Fruit fly (Drosophila melanogaster) whole organism, embryonic: ENCODE measurements around the gene dbr.

Experiments
- BtbVII ChIP-seq: fragments of 200-800 bp; sonication (Bioruptor generic); optimal IDR thresholded peaks from 3 replicates; lab custom pipeline; 2017; ENCODE audit warnings: missing biosample characterization, mild to moderate bottlenecking, missing genetic modification characterization
- CG10431 ChIP-seq: fragments of 200-800 bp; sonication (Bioruptor generic); optimal IDR thresholded peaks from 3 replicates; lab custom pipeline; 2018; ENCODE audit warnings: missing biosample characterization, mild to moderate bottlenecking, missing genetic modification characterization
- CG11085 ChIP-seq: fragments of 200-800 bp; sonication (Bioruptor generic); IDR thresholded peaks from 2 replicates; pipeline ENCODE4 v1.3.6; 2022; ENCODE audit warnings: missing biosample characterization, missing genetic modification characterization
- CG1233 ChIP-seq: fragments of 200-800 bp; sonication (Bioruptor generic); optimal IDR thresholded peaks from 4 replicates; lab custom pipeline; 2018; ENCODE audit warnings: missing biosample characterization, mild to moderate bottlenecking, missing genetic modification characterization
- CG12391 ChIP-seq: fragments of 200-800 bp; sonication (Bioruptor generic); optimal IDR thresholded peaks from 3 replicates; lab custom pipeline; 2018; ENCODE audit warnings: missing biosample characterization, mild to moderate bottlenecking, missing genetic modification characterization, moderate library complexity
- CG12659 ChIP-seq: fragments of 200-800 bp; sonication (Bioruptor generic); optimal IDR thresholded peaks from 3 replicates; lab custom pipeline; 2017; ENCODE audit warnings: mild to moderate bottlenecking, missing biosample characterization, missing genetic modification reagents, missing genetic modification characterization
- CG13287 ChIP-seq: fragments of 200-800 bp; sonication (Bioruptor generic); IDR thresholded peaks from 2 replicates; pipeline ENCODE4 v1.3.6; 2022; ENCODE audit warnings: missing biosample characterization, missing genetic modification characterization; ENCODE audit not compliant: partially characterized antibody
- CG13624 ChIP-seq: fragments of 200-800 bp; sonication (Bioruptor generic); optimal IDR thresholded peaks from 2 replicates; lab custom pipeline; 2016; ENCODE audit warnings: missing biosample characterization, missing genetic modification characterization
- CG14014 ChIP-seq: fragments of 200-800 bp; sonication (Bioruptor generic); IDR thresholded peaks from 2 replicates; pipeline ENCODE4 v1.3.6; 2022; ENCODE audit warnings: missing biosample characterization, missing genetic modification characterization
- CG14965 ChIP-seq: fragments of 200-800 bp; sonication (Bioruptor generic); optimal IDR thresholded peaks from 2 replicates; lab custom pipeline; 2016; ENCODE audit warnings: missing biosample characterization, missing genetic modification characterization, borderline replicate concordance
- CG15696 ChIP-seq: fragments of 200-800 bp; sonication (Bioruptor generic); optimal IDR thresholded peaks from 2 replicates; lab custom pipeline; 2019; ENCODE audit warnings: missing biosample characterization, mild to moderate bottlenecking, missing genetic modification characterization, moderate library complexity
- CG17361 ChIP-seq: fragments of 200-800 bp; sonication (Bioruptor generic); IDR thresholded peaks from 3 replicates; pipeline ENCODE4 v1.3.6; 2022; ENCODE audit warnings: missing biosample characterization, missing genetic modification characterization
- CG2199 ChIP-seq: fragments of 200-800 bp; sonication (Bioruptor generic); IDR thresholded peaks from 3 replicates; pipeline ENCODE4 v1.3.6; 2022; ENCODE audit warnings: missing biosample characterization, missing genetic modification characterization
- CG34376 ChIP-seq: fragments of 200-800 bp; sonication (Bioruptor generic); optimal IDR thresholded peaks from 2 replicates; lab custom pipeline; 2018; ENCODE audit warnings: missing biosample characterization, mild to moderate bottlenecking, missing genetic modification characterization
- CG4707 ChIP-seq: fragments of 200-800 bp; sonication (Bioruptor generic); optimal IDR thresholded peaks from 2 replicates; lab custom pipeline; 2018; ENCODE audit warnings: missing biosample characterization, mild to moderate bottlenecking, missing genetic modification characterization, moderate library complexity
- CG4730 ChIP-seq: fragments of 200-800 bp; sonication (Bioruptor generic); IDR thresholded peaks from 2 replicates; pipeline ENCODE4 v1.3.6; 2022; ENCODE audit warnings: missing biosample characterization, missing genetic modification characterization
- CG4820 ChIP-seq: fragments of 200-800 bp; sonication (Bioruptor generic); optimal IDR thresholded peaks from 3 replicates; lab custom pipeline; 2016; ENCODE audit warnings: missing biosample characterization, missing genetic modification characterization
- CG5180 ChIP-seq: fragments of 200-800 bp; sonication (Bioruptor generic); optimal IDR thresholded peaks from 3 replicates; lab custom pipeline; 2017; ENCODE audit warnings: missing biosample characterization, missing genetic modification characterization, mild to moderate bottlenecking, moderate library complexity, missing genetic modification reagents
- CG6813 ChIP-seq: fragments of 200-800 bp; sonication (Bioruptor generic); optimal IDR thresholded peaks from 2 replicates; lab custom pipeline; 2017; ENCODE audit warnings: missing biosample characterization, missing genetic modification characterization, mild to moderate bottlenecking, moderate library complexity, missing genetic modification reagents
- Dek ChIP-seq: fragments of 200-800 bp; sonication (Bioruptor generic); optimal IDR thresholded peaks from 3 replicates; lab custom pipeline; 2019; ENCODE audit warnings: missing biosample characterization, mild to moderate bottlenecking, missing genetic modification characterization, moderate library complexity
- Mad ChIP-seq: fragments of 200-800 bp; sonication (Bioruptor generic); optimal IDR thresholded peaks from 2 replicates; lab custom pipeline; 2016; ENCODE audit warnings: missing biosample characterization, missing genetic modification characterization
- Mrtf ChIP-seq: fragments of 200-800 bp; sonication (Bioruptor generic); IDR thresholded peaks from 3 replicates; pipeline ENCODE4 v1.3.6; 2022; ENCODE audit warnings: missing biosample characterization, missing genetic modification characterization
- Neu2 ChIP-seq: fragments of 200-800 bp; sonication (Bioruptor generic); optimal IDR thresholded peaks from 3 replicates; lab custom pipeline; 2016; ENCODE audit warnings: missing biosample characterization, missing genetic modification characterization, borderline replicate concordance
- Nf-YB ChIP-seq: fragments of 200-800 bp; sonication (Bioruptor generic); optimal IDR thresholded peaks from 3 replicates; lab custom pipeline; 2019; ENCODE audit warnings: missing biosample characterization, mild to moderate bottlenecking, missing genetic modification characterization, moderate library complexity
- Rx ChIP-seq: fragments of 200-800 bp; sonication (Bioruptor generic); IDR thresholded peaks from 2 replicates; pipeline ENCODE4 v1.3.6; 2022; ENCODE audit warnings: missing biosample characterization, missing genetic modification characterization
- ac ChIP-seq: fragments of 200-800 bp; sonication (Bioruptor generic); optimal IDR thresholded peaks from 3 replicates; lab custom pipeline; 2017; ENCODE audit warnings: missing biosample characterization, mild to moderate bottlenecking, missing genetic modification characterization
- amos ChIP-seq: fragments of 200-800 bp; sonication (Bioruptor generic); IDR thresholded peaks from 2 replicates; pipeline ENCODE4 v1.3.6; 2022; ENCODE audit warnings: missing biosample characterization, missing genetic modification characterization; ENCODE audit not compliant: partially characterized antibody
- ap ChIP-seq: fragments of 200-800 bp; sonication (Bioruptor generic); IDR thresholded peaks from 2 replicates; pipeline ENCODE4 v1.3.6; 2022; ENCODE audit warnings: missing biosample characterization, missing genetic modification characterization
- br ChIP-seq: fragments of >200 bp; optimal IDR thresholded peaks from 2 replicates; lab custom pipeline; 2017
- cas ChIP-seq: fragments of 200-800 bp; sonication (Bioruptor generic); IDR thresholded peaks from 2 replicates; pipeline ENCODE4 v1.3.6; 2022; ENCODE audit warnings: missing biosample characterization, missing genetic modification characterization
- dpn ChIP-seq, 2 experiments: fragments of 200-800 bp; sonication (Bioruptor generic); optimal IDR thresholded peaks; 3 replicates each; lab custom pipeline; 2016; ENCODE audit warnings: missing biosample characterization in 2 of 2, missing genetic modification characterization in 2 of 2
- eyg ChIP-seq: fragments of 200-800 bp; sonication (Bioruptor generic); optimal IDR thresholded peaks from 3 replicates; lab custom pipeline; 2016; ENCODE audit warnings: missing biosample characterization, missing genetic modification characterization
- fd96Cb ChIP-seq: fragments of 200-800 bp; sonication (Bioruptor generic); optimal IDR thresholded peaks from 2 replicates; lab custom pipeline; 2018; ENCODE audit warnings: missing biosample characterization, mild to moderate bottlenecking, missing genetic modification characterization, moderate library complexity
- grau ChIP-seq: fragments of 200-800 bp; optimal IDR thresholded peaks from 3 replicates; lab custom pipeline; 2019; ENCODE audit warnings: missing biosample characterization, mild to moderate bottlenecking, missing genetic modification characterization, moderate library complexity
- h ChIP-seq: fragments of >200 bp; optimal IDR thresholded peaks from 2 replicates; lab custom pipeline; 2017
- hb ChIP-seq: fragments of 200-800 bp; sonication (Bioruptor generic); IDR thresholded peaks from 3 replicates; pipeline ENCODE4 v1.3.6; 2022; ENCODE audit warnings: missing biosample characterization, missing genetic modification characterization; ENCODE audit not compliant: partially characterized antibody
- lilli ChIP-seq: fragments of 200-800 bp; sonication (Bioruptor generic); optimal IDR thresholded peaks from 3 replicates; lab custom pipeline; 2016; ENCODE audit warnings: missing biosample characterization, missing genetic modification characterization
- lmd ChIP-seq: fragments of 200-800 bp; sonication (Bioruptor generic); IDR thresholded peaks from 2 replicates; pipeline ENCODE4 v1.3.6; 2022; ENCODE audit warnings: missing biosample characterization, missing genetic modification characterization
- pb ChIP-seq: fragments of 200-800 bp; sonication (Bioruptor generic); optimal IDR thresholded peaks from 3 replicates; lab custom pipeline; 2016; ENCODE audit warnings: missing biosample characterization, missing genetic modification characterization
- pita ChIP-seq: fragments of 200-800 bp; sonication (Bioruptor generic); optimal IDR thresholded peaks from 2 replicates; lab custom pipeline; 2017; ENCODE audit warnings: missing biosample characterization, mild to moderate bottlenecking, missing genetic modification characterization
- pnt ChIP-seq: fragments of 200-800 bp; sonication (Bioruptor generic); optimal IDR thresholded peaks from 3 replicates; lab custom pipeline; 2016; ENCODE audit warnings: missing biosample characterization, missing genetic modification characterization
- repo ChIP-seq: fragments of 200-800 bp; sonication (Bioruptor generic); optimal IDR thresholded peaks from 2 replicates; lab custom pipeline; 2016; ENCODE audit warnings: missing biosample characterization, missing genetic modification characterization
- scrt ChIP-seq: fragments of 200-800 bp; sonication (Bioruptor generic); optimal IDR thresholded peaks from 2 replicates; lab custom pipeline; 2018; ENCODE audit warnings: missing biosample characterization, mild to moderate bottlenecking, missing genetic modification characterization, moderate library complexity
- sqz ChIP-seq: fragments of 200-800 bp; sonication (Bioruptor generic); optimal IDR thresholded peaks from 3 replicates; lab custom pipeline; 2018; ENCODE audit warnings: missing biosample characterization, mild to moderate bottlenecking, missing genetic modification characterization
- sr ChIP-seq: fragments of 200-800 bp; sonication (Bioruptor generic); IDR thresholded peaks from 3 replicates; pipeline ENCODE4 v1.3.6; 2022; ENCODE audit warnings: missing biosample characterization, missing genetic modification characterization
- tgo ChIP-seq: fragments of 200-800 bp; sonication (Bioruptor generic); IDR thresholded peaks from 3 replicates; pipeline ENCODE4 v1.3.6; 2022; ENCODE audit warnings: missing biosample characterization, missing genetic modification characterization
- vnd ChIP-seq: fragments of 200-800 bp; sonication (Bioruptor generic); IDR thresholded peaks from 3 replicates; pipeline ENCODE4 v1.3.6; 2022; ENCODE audit warnings: missing biosample characterization, missing genetic modification characterization; ENCODE audit not compliant: partially characterized antibody
- yki ChIP-seq: fragments of >200 bp; optimal IDR thresholded peaks from 3 replicates; lab custom pipeline; 2018
- zen2 ChIP-seq: fragments of 200-800 bp; sonication (Bioruptor generic); IDR thresholded peaks from 3 replicates; pipeline ENCODE4 v1.3.6; 2022; ENCODE audit warnings: missing biosample characterization, missing genetic modification characterization; ENCODE audit not compliant: partially characterized antibody
- zfh1 ChIP-seq: fragments of 200-800 bp; sonication (Bioruptor generic); IDR thresholded peaks from 3 replicates; pipeline ENCODE4 v1.3.6; 2022; ENCODE audit warnings: missing biosample characterization, missing genetic modification characterization

dbr gene

dm6 chr2L:72752-73435 lies 6.6 kb downstream of the dbr start (continued):
- TF ChIP-seq CG1233 (GFP tag; lab: Kevin White, UChicago) (peak; percentile 39), Neu2 (GFP tag; lab: Kevin White, UChicago) (no peak), CG2199 (0 out of 3 replicates have a peak, but pooled peaks have one; percentile 62), CG12391 (tag; lab: Kevin White, UChicago) (peak; percentile 24), lmd (GFP tag; lab: Robert Waterston, UW) (peak; percentile 25; the same call in 1 of the 2 replicates), sr (GFP tag; lab: Robert Waterston, UW) (no peak; the same call in 2 of the 3 replicates), zfh1 (peak; percentile 13; the same call in 1 of the 3 replicates), lilli (GFP tag; lab: Kevin White, UChicago) (peak; percentile 71), zen2 (GFP tag; lab: Robert Waterston, UW) (peak; percentile 64; the same call in 2 of the 3 replicates), pita (peak; percentile 57), CG11085 (0 out of 2 replicates have a peak, but pooled peaks have one; percentile 11), vnd (GFP tag; lab: Robert Waterston, UW) (peak; percentile 46; the same call in 2 of the 3 replicates), CG4707 (no peak), Mad (GFP tag; lab: Kevin White, UChicago) (peak; percentile 18), CG13287 (GFP tag; lab: Robert Waterston, UW) (peak; percentile 81), eyg (GFP tag; lab: Kevin White, UChicago) (no peak), CG34376 (peak; percentile 4), Nf-YB (GFP tag; lab: Kevin White, UChicago) (no peak), CG4820 (GFP tag; lab: Kevin White, UChicago) (no peak), CG17361 (GFP tag; lab: Robert Waterston, UW) (no peak), hb (GFP tag; lab: Robert Waterston, UW) (no peak), CG15696 (tag; lab: Kevin White, UChicago) (no peak), fd96Cb (tag; lab: Kevin White, UChicago) (no peak), CG12659 (peak; percentile 30), grau (tag; lab: Kevin White, UChicago) (peak; percentile 32), pb (peak; percentile 12), BtbVII (GFP tag; lab: Kevin White, UChicago) (peak; percentile 4), tgo (GFP tag; lab: Robert Waterston, UW) (no peak), pnt (GFP tag; lab: Kevin White, UChicago) (no peak), CG6813 (no peak), ac (GFP tag; lab: Kevin White, UChicago) (no peak), Rx (peak; percentile 39; the same call in 1 of the 2 replicates), yki (lab: Kevin White, UChicago) (no peak), CG14014 (GFP tag; lab: Robert Waterston, UW) (no peak), br (lab: Kevin White, UChicago) (no peak), dpn (GFP tag; optimal IDR thresholded peaks at IDR 0.05; lab: Kevin White, UChicago) (peak; percentile 40 to 53), CG10431 (GFP tag; lab: Kevin White, UChicago) (no peak), ap (GFP tag; lab: Robert Waterston, UW) (no peak), cas (GFP tag; lab: Robert Waterston, UW) (no peak), CG14965 (GFP tag; lab: Kevin White, UChicago) (no peak), scrt (no peak), CG5180 (GFP tag; lab: Kevin White, UChicago) (no peak), h (lab: Kevin White, UChicago) (no peak), Dek (peak; percentile 35), repo (GFP tag; lab: Kevin White, UChicago) (peak; percentile 3), CG4730 (GFP tag; lab: Robert Waterston, UW) (peak; percentile 45; the same call in 1 of the 2 replicates), amos (GFP tag; lab: Robert Waterston, UW) (peak; percentile 68; the same call in 1 of the 2 replicates), CG13624 (GFP tag; lab: Kevin White, UChicago) (peak; percentile 84), Mrtf (peak; percentile 64; the same call in 2 of the 3 replicates), sqz (GFP tag; lab: Kevin White, UChicago) (no peak)
